Worm (Caenorhabditis elegans): ENCODE measurements around the gene Y68A4A.10.

ce11 chrV:17242552-17242951 is 40.6 kb downstream of the Y68A4A.10 start, which contains the start of gene Y68A4B.3:
- TF ChIP-seq F13H6.1 (tag; optimal IDR thresholded peaks at IDR 0.05) (no peak), nfya-1 (tag; optimal IDR thresholded peaks at IDR 0.05) (no peak), hlh-30 (tag; optimal IDR thresholded peaks at IDR 0.05; ENCODE audit: insufficient read depth) (no peak), pax-1 (tag; optimal IDR thresholded peaks at IDR 0.05) (no peak), pag-3 (tag; optimal IDR thresholded peaks at IDR 0.05; ENCODE audit: borderline replicate concordance) (no peak), ztf-16 (tag; optimal IDR thresholded peaks at IDR 0.05) (no peak), unc-86 (tag; optimal IDR thresholded peaks at IDR 0.05) (no peak), ets-4 (tag; optimal IDR thresholded peaks at IDR 0.05) (no peak), ttx-3 (tag; optimal IDR thresholded peaks at IDR 0.05) (no peak)

Data from whole organism, late embryonic.